Fruit fly (Drosophila melanogaster): ENCODE measurements around the gene agt.

DNA sequence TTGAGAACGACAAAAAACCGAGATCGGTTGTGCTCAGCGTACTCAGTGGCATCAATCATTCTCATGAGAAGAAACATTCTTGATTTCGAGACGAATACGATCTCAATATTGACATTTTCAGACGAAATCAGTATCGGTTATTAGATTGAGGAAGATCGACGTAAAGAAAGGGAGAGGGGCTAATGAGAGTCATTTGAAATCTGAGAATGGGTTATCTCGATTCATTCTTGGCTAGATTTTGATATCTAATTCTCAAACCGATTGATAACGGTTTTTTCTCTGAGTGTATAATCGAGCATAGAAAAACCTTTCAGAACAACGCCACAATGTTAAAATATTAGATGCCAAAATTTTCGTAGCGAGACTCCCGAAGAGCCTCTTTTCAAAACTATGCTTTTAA, 19.0 kb downstream of the agt start, which contains the start of gene CG31286:
- TF ChIP-seq CG8478 (optimal IDR thresholded peaks at IDR 0.05) (no peak), CTCF (optimal IDR thresholded peaks at IDR 0.05) (no peak)

Measured in S2 (cell line).